Worm (Caenorhabditis elegans) whole organism, mixed stage, embryonic: Measurements from ENCODE around the gene ifet-1.

Experiments
- M03D4.4 ChIP-seq: sonication (generic microtip); optimal IDR thresholded peaks from 2 replicates; lab custom pipeline; 2017; ENCODE audit warnings: mild to moderate bottlenecking, missing genetic modification characterization, missing compliant biosample characterization
- bed-3 ChIP-seq: fragments of 200-800 bp; sonication (Bioruptor generic); optimal IDR thresholded peaks from 3 replicates; lab custom pipeline; 2018; ENCODE audit warnings: mild to moderate bottlenecking, missing genetic modification characterization, moderate library complexity, missing compliant biosample characterization
- blmp-1 ChIP-seq: fragments of 150-350 bp; optimal IDR thresholded peaks from 2 replicates; lab custom pipeline; 2014; ENCODE audit warnings: missing biosample characterization, missing genetic modification characterization
- ceh-39 ChIP-seq: fragments of 150-350 bp; optimal IDR thresholded peaks from 2 replicates; lab custom pipeline; 2014; ENCODE audit warnings: missing biosample characterization, missing genetic modification characterization
- ceh-43 ChIP-seq: fragments of 200-800 bp; sonication (Bioruptor generic); optimal IDR thresholded peaks from 2 replicates; lab custom pipeline; 2018; ENCODE audit warnings: mild to moderate bottlenecking, missing genetic modification characterization, moderate library complexity, missing compliant biosample characterization
- ceh-83 ChIP-seq: fragments of 200-800 bp; sonication (Bioruptor generic); optimal IDR thresholded peaks from 2 replicates; lab custom pipeline; 2018; ENCODE audit warnings: mild to moderate bottlenecking, missing genetic modification characterization, missing compliant biosample characterization
- ces-1 ChIP-seq: fragments of 150-350 bp; optimal IDR thresholded peaks from 2 replicates; lab custom pipeline; 2014; ENCODE audit warnings: missing biosample characterization, missing genetic modification reagents, missing genetic modification characterization
- cnd-1 ChIP-seq: fragments of 200-800 bp; sonication (Bioruptor generic); optimal IDR thresholded peaks from 2 replicates; lab custom pipeline; 2018; ENCODE audit warnings: mild to moderate bottlenecking, missing genetic modification characterization, missing compliant biosample characterization
- drap-1 ChIP-seq: fragments of 200-800 bp; sonication (Bioruptor generic); optimal IDR thresholded peaks from 3 replicates; lab custom pipeline; 2018; ENCODE audit warnings: mild to moderate bottlenecking, missing genetic modification characterization, missing compliant biosample characterization
- elt-1 ChIP-seq: sonication (generic microtip); optimal IDR thresholded peaks from 2 replicates; lab custom pipeline; 2017; ENCODE audit warnings: missing genetic modification characterization, mild to moderate bottlenecking, missing compliant biosample characterization, antibody characterized with exemption, moderate library complexity, borderline replicate concordance; ENCODE audit not compliant: insufficient read depth
- elt-3 ChIP-seq: fragments of 150-350 bp; optimal IDR thresholded peaks from 2 replicates; lab custom pipeline; 2014; ENCODE audit warnings: missing biosample characterization, missing genetic modification characterization
- flh-1 ChIP-seq: fragments of 200-800 bp; sonication (Bioruptor generic); optimal IDR thresholded peaks from 2 replicates; lab custom pipeline; 2018; ENCODE audit warnings: mild to moderate bottlenecking, missing genetic modification characterization, moderate library complexity, missing compliant biosample characterization
- ham-2 ChIP-seq: fragments of 200-800 bp; sonication (Bioruptor generic); optimal IDR thresholded peaks from 2 replicates; lab custom pipeline; 2018; ENCODE audit warnings: mild to moderate bottlenecking, missing genetic modification characterization, missing compliant biosample characterization
- hlh-1 ChIP-seq: fragments of 150-350 bp; optimal IDR thresholded peaks from 2 replicates; lab custom pipeline; 2014; ENCODE audit warnings: missing biosample characterization, missing genetic modification reagents, missing genetic modification characterization
- lin-13 ChIP-seq: fragments of 150-350 bp; optimal IDR thresholded peaks from 2 replicates; lab custom pipeline; 2014; ENCODE audit warnings: missing biosample characterization, missing genetic modification characterization
- lin-32 ChIP-seq: fragments of 200-800 bp; sonication (Bioruptor generic); optimal IDR thresholded peaks from 2 replicates; lab custom pipeline; 2018; ENCODE audit warnings: mild to moderate bottlenecking, missing genetic modification characterization, missing compliant biosample characterization
- lsy-2 ChIP-seq: fragments of 150-350 bp; optimal IDR thresholded peaks from 2 replicates; lab custom pipeline; 2014; ENCODE audit warnings: missing biosample characterization, missing genetic modification characterization
- mep-1 ChIP-seq: fragments of 150-350 bp; optimal IDR thresholded peaks from 2 replicates; lab custom pipeline; 2017; ENCODE audit warnings: missing biosample characterization, missing genetic modification reagents, missing genetic modification characterization, inconsistent platforms
- nhr-12 ChIP-seq: fragments of 150-350 bp; optimal IDR thresholded peaks from 2 replicates; lab custom pipeline; 2014; ENCODE audit warnings: missing biosample characterization, missing genetic modification characterization
- nhr-2 ChIP-seq: fragments of 150-350 bp; optimal IDR thresholded peaks from 2 replicates; lab custom pipeline; 2014; ENCODE audit warnings: missing biosample characterization, missing genetic modification characterization
- nhr-237 ChIP-seq: fragments of 150-350 bp; optimal IDR thresholded peaks from 2 replicates; lab custom pipeline; 2014; ENCODE audit warnings: missing biosample characterization, missing genetic modification characterization
- nhr-28 ChIP-seq: fragments of 150-350 bp; optimal IDR thresholded peaks from 2 replicates; lab custom pipeline; 2014; ENCODE audit warnings: missing biosample characterization, missing genetic modification characterization
- nhr-76 ChIP-seq: sonication (generic microtip); optimal IDR thresholded peaks from 2 replicates; lab custom pipeline; 2017; ENCODE audit warnings: missing biosample characterization, missing genetic modification characterization
- pha-4 ChIP-seq: fragments of 150-350 bp; optimal IDR thresholded peaks from 2 replicates; lab custom pipeline; 2018; ENCODE audit warnings: missing biosample characterization, missing genetic modification reagents, missing genetic modification characterization
- sem-2 ChIP-seq: fragments of 200-800 bp; sonication (Bioruptor generic); optimal IDR thresholded peaks from 2 replicates; lab custom pipeline; 2018; ENCODE audit warnings: mild to moderate bottlenecking, missing genetic modification characterization, missing compliant biosample characterization
- snpc-4 ChIP-seq: fragments of 150-350 bp; optimal IDR thresholded peaks from 2 replicates; lab custom pipeline; 2014; ENCODE audit warnings: missing biosample characterization, missing genetic modification characterization
- tbx-8 ChIP-seq: fragments of 200-800 bp; sonication (Bioruptor generic); optimal IDR thresholded peaks from 2 replicates; lab custom pipeline; 2018; ENCODE audit warnings: mild to moderate bottlenecking, missing genetic modification characterization, moderate library complexity, missing compliant biosample characterization
- unc-120 ChIP-seq: sonication (generic microtip); optimal IDR thresholded peaks from 2 replicates; lab custom pipeline; 2017; ENCODE audit warnings: missing genetic modification characterization, missing compliant biosample characterization; ENCODE audit not compliant: poor library complexity, severe bottlenecking
- unc-39 ChIP-seq: fragments of 150-350 bp; optimal IDR thresholded peaks from 2 replicates; lab custom pipeline; 2014; ENCODE audit warnings: missing biosample characterization, missing genetic modification characterization
- unc-62 ChIP-seq: fragments of 150-350 bp; optimal IDR thresholded peaks from 2 replicates; lab custom pipeline; 2014; ENCODE audit warnings: missing biosample characterization, missing genetic modification reagents, missing genetic modification characterization
- zip-8 ChIP-seq: fragments of 150-350 bp; optimal IDR thresholded peaks from 2 replicates; lab custom pipeline; 2014; ENCODE audit warnings: missing biosample characterization, missing genetic modification characterization
- ztf-11 ChIP-seq: fragments of 150-350 bp; optimal IDR thresholded peaks from 2 replicates; lab custom pipeline; 2014; ENCODE audit warnings: missing biosample characterization, missing genetic modification characterization

The ifet-1 gene

DNA sequence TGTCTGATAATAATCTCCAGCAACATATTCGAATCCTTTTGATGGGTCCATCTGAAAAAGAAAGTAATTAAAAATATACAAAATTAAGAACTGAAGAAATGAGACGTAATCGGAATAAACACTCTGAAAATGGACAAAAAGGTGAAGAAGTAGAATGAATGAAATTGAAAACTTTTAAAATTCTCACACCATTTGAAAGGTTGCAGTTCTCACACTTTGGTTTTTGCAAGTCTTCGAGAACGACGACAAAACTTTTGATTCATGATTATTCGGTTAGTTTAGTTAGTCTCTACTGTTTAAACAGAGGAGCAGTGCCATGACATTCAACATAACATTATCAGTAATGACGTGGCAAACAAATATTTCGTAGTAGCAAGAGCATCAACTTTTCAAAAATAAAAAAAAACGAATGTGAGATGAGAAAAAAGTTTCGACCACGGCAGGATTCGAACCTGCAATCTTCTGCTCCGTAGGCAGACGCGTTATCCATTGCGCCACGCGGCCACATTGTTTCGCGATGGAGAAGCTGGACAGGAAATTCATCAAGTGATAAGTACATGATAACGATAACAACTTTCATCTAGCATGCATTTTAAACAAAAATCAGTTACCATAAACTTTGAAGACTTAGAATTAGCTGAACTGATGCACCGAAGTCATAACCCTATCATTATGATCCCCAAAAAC is 24.9 kb downstream of the ifet-1 start, which contains the start of gene ceh-43:
Gene ceh-43, minus strand, starts transcription at position 51 of the 687 bp plus-strand sequence.
- TF ChIP-seq ceh-39: no peak
- TF ChIP-seq nhr-76 (tag; lab: Kevin White, UChicago): no peak

DNA sequence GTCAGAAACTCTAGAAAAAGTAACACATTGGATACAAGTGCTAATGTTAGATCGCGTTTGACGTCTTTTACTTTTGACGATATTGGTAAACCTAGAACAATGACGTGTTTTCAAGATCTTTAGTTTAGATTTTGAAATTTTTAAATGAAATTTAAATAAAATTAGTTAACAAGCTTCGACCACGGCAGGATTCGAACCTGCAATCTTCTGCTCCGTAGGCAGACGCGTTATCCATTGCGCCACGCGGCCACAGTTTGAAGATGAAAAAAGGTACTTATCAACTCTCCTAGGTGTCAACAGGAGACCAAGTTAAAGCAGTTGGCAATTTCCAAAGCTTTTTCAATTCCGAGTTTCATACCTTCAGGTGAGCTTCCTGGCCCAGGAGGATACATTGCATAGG is 25.6 kb downstream of the ifet-1 start:
- TF ChIP-seq nhr-2 (tag; lab: Kevin White, UChicago): no peak
- TF ChIP-seq, all 35 proteins: peak for 0

DNA sequence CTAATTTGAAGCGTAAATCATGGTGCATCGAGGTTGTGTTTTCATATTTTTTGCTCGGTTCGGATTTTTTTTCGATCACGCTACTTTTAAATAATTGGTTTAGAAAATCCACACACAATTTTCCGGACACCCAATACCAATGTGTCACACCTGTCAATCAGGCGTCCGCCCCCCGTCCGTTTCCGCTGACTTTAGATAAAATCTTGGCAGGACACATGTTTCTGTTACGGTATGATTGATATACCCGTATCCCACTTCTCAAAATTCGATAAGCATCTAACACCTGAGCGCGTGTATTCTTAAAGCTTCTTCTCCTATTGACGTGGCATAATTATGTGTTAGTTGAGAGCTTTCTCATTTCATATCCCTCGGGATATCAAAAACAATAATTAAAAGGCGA is 26.9 kb downstream of the ifet-1 start:
- peak; percentile 77 for TF ChIP-seq ceh-43 (GFP tag; lab: Kevin White, UChicago)
- TF ChIP-seq blmp-1 (tag; lab: Kevin White, UChicago): no peak
- peak; percentile 80 for TF ChIP-seq unc-62 (GFP tag; lab: Kevin White, UChicago)
- no peak for TF ChIP-seq hlh-1 (tag; lab: Kevin White, UChicago)
- TF ChIP-seq elt-3 (tag; lab: Kevin White, UChicago): no peak
- TF ChIP-seq elt-1 (tag; lab: Kevin White, UChicago): peak; percentile 67
- no peak for TF ChIP-seq nhr-76 (tag; lab: Kevin White, UChicago)
- peak; percentile 18 for TF ChIP-seq nhr-2 (tag; lab: Kevin White, UChicago)
- no peak for TF ChIP-seq unc-120

DNA sequence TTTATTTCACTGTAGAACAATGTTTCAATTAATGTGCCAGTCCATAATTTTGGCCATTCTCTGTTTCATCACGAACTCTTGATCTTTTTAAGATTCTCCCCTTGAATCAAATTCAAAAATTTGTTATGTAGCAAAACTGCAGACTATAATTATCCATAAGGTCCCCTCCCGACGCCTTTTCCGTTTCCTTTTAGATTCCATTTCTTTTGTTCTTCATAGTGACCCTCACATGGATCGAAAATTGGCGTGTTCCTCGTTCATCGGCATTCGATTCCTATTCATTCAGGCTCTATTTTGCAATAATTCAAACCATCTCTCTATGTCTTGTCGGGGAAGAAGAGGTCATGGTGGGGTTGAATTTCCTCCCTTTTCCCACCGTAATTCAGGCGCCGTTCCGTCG is 30.5 kb downstream of the ifet-1 start:
- TF ChIP-seq cnd-1: no peak
- peak; percentile 96 for TF ChIP-seq ceh-43 (GFP tag; lab: Kevin White, UChicago)

DNA sequence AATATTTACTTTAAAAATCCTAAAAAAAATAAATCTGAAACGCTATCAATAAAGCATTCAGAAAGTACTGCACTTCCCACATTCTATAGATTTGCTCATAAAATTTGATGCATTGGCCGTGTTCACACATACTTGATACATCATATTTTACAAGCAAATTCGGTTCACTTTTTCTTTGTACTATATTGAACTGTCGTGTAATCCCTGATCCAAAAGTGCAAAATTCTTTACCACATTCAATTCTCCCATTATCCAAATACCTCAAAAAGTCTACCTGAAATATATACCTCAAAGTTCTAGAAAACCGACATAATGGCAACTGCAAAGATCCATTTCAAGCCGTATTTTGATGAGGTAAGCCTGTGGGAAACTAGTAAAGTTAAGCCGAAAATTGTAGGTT is 33.2 kb downstream of the ifet-1 start, which contains the start of gene nex-3:
Gene nex-3, plus strand, starts transcription at position 301 of the 400 bp plus-strand sequence.
- TF ChIP-seq zip-8 (tag; lab: Kevin White, UChicago) (no peak), nhr-237 (tag; lab: Kevin White, UChicago) (no peak), nhr-12 (tag; lab: Kevin White, UChicago) (no peak), mep-1 (no peak), lin-13 (tag; lab: Kevin White, UChicago) (no peak), flh-1 (GFP tag; lab: Kevin White, UChicago) (no peak), unc-62 (GFP tag; lab: Kevin White, UChicago) (no peak), nhr-2 (tag; lab: Kevin White, UChicago) (no peak), tbx-8 (GFP tag; lab: Kevin White, UChicago) (no peak), elt-3 (tag; lab: Kevin White, UChicago) (no peak), ceh-83 (GFP tag; lab: Kevin White, UChicago) (no peak), cnd-1 (no peak), ztf-11 (tag; lab: Kevin White, UChicago) (no peak), pha-4 (tag; lab: Kevin White, UChicago) (no peak)

DNA sequence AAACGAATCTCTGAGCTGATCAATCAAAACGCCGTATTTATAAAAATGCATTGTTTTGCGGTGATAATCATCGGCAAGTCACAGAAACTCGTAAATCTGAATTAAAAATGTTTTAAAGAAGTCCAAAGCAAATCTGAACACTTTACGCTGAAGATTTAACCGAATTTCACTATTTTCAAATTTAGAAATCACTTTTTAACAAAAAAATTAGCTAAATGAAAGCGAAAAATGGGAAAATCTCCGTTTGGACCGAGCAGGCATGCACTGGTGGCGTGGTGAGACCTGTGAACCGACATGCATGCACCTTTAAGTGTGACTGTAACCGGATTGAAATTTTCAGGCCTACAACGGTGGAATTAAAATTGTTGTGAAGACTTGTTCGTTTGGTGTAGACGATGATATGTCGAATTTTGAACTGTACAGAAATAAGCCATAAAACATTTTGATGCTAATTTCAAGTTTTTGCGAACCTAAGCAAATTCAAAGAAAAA is 35.4 kb downstream of the ifet-1 start, which contains the start of gene C28A5.2:
Gene C28A5.2, minus strand, starts transcription at position 51 of the 491 bp plus-strand sequence.
- no peak for TF ChIP-seq tbx-8 (GFP tag; lab: Kevin White, UChicago)
- TF ChIP-seq flh-1 (GFP tag; lab: Kevin White, UChicago): no peak
- TF ChIP-seq sem-2: no peak
- no peak for TF ChIP-seq unc-120
- no peak for TF ChIP-seq drap-1 (GFP tag; lab: Kevin White, UChicago)
- no peak for TF ChIP-seq hlh-1 (tag; lab: Kevin White, UChicago)

DNA sequence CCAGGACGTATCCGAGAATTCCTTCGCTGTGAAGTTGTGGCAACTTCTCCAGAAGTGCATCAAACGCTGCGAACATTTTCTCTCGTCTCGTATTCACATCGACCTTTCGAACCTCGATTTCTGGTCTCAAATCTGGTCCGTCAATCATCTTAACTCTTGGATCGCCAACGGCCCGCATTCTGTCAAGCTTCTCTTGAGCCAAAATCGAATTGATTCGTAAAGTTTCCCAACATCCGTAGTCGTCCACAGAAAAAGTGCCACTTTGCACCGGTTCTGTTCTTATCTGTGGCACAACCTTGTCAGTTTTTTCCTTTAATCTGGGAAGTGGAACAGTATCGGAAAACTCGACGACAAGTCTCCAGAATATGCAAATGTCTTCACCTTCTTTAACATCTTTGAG is 39.7 kb downstream of the ifet-1 start:
- no peak for TF ChIP-seq unc-39
- no peak for TF ChIP-seq elt-1 (tag; lab: Kevin White, UChicago)
- no peak for TF ChIP-seq bed-3 (GFP tag; lab: Kevin White, UChicago)
- no peak for TF ChIP-seq snpc-4 (tag; lab: Kevin White, UChicago)
- no peak for TF ChIP-seq lin-13 (tag; lab: Kevin White, UChicago)
- no peak for TF ChIP-seq nhr-12 (tag; lab: Kevin White, UChicago)
- TF ChIP-seq nhr-28 (tag; lab: Kevin White, UChicago): no peak
- TF ChIP-seq ces-1: no peak
- TF ChIP-seq tbx-8 (GFP tag; lab: Kevin White, UChicago): no peak
- TF ChIP-seq pha-4 (tag; lab: Kevin White, UChicago): no peak
- no peak for TF ChIP-seq flh-1 (GFP tag; lab: Kevin White, UChicago)
- TF ChIP-seq blmp-1 (tag; lab: Kevin White, UChicago): no peak
- no peak for TF ChIP-seq M03D4.4
- no peak for TF ChIP-seq lin-32 (GFP tag; lab: Kevin White, UChicago)
- TF ChIP-seq ceh-39: no peak
- no peak for TF ChIP-seq cnd-1
- no peak for TF ChIP-seq ham-2 (GFP tag; lab: Kevin White, UChicago)
- no peak for TF ChIP-seq lsy-2 (tag; lab: Kevin White, UChicago)
- TF ChIP-seq drap-1 (GFP tag; lab: Kevin White, UChicago): no peak
- TF ChIP-seq ceh-43 (GFP tag; lab: Kevin White, UChicago): no peak
